Fruit fly (Drosophila melanogaster) whole organism, wandering third instar larva: Measurements from ENCODE around the gene cac.

Source experiments
- Abd-B ChIP-seq: fragments of >200 bp; optimal IDR thresholded peaks from 2 replicates; lab custom pipeline; 2017; ENCODE audit warnings: missing biosample characterization, missing genetic modification characterization
- CG32264 ChIP-seq: fragments of 200-800 bp; sonication (Bioruptor generic); optimal IDR thresholded peaks from 2 replicates; lab custom pipeline; 2016; ENCODE audit warnings: missing biosample characterization, missing genetic modification characterization
- CG9705 ChIP-seq: fragments of 200-800 bp; sonication (Bioruptor generic); optimal IDR thresholded peaks from 2 replicates; lab custom pipeline; 2018; ENCODE audit warnings: missing biosample characterization, mild to moderate bottlenecking, missing genetic modification characterization
- CrebA ChIP-seq: fragments of 200-800 bp; sonication (Bioruptor generic); optimal IDR thresholded peaks from 2 replicates; lab custom pipeline; 2016; ENCODE audit warnings: missing biosample characterization, mild to moderate bottlenecking, missing genetic modification characterization, borderline replicate concordance
- HLH106 ChIP-seq: fragments of 200-800 bp; optimal IDR thresholded peaks from 3 replicates; lab custom pipeline; 2019; ENCODE audit warnings: missing biosample characterization, mild to moderate bottlenecking, missing genetic modification characterization, moderate library complexity
- Hnf4 ChIP-seq: fragments of 200-800 bp; sonication (Bioruptor generic); optimal IDR thresholded peaks from 2 replicates; lab custom pipeline; 2016; ENCODE audit warnings: missing biosample characterization, mild to moderate bottlenecking, missing genetic modification characterization
- Hr83 ChIP-seq: fragments of 200-300 bp; sonication (Bioruptor generic); optimal IDR thresholded peaks from 2 replicates; lab custom pipeline; 2016; ENCODE audit warnings: missing biosample characterization, mild to moderate bottlenecking, missing genetic modification characterization, moderate library complexity; ENCODE audit not compliant: poor library complexity, severe bottlenecking
- Myc ChIP-seq: fragments of >200 bp; optimal IDR thresholded peaks from 2 replicates; lab custom pipeline; 2017
- OdsH ChIP-seq: fragments of 200-800 bp; sonication (Bioruptor generic); optimal IDR thresholded peaks from 2 replicates; lab custom pipeline; 2016; ENCODE audit warnings: missing biosample characterization, mild to moderate bottlenecking, missing genetic modification characterization
- Rel ChIP-seq, 2 experiments: fragments of 200-800 bp; sonication (Bioruptor generic) in 1 of 2; optimal IDR thresholded peaks; 2 replicates in 1 of 2; 3 replicates in 1 of 2; lab custom pipeline; 2016 to 2019; ENCODE audit warnings: mild to moderate bottlenecking in 2 of 2, missing biosample characterization in 2 of 2, missing genetic modification characterization in 2 of 2, moderate library complexity in 1 of 2
- Sp1 ChIP-seq: fragments of 200-800 bp; sonication (Bioruptor generic); optimal IDR thresholded peaks from 3 replicates; lab custom pipeline; 2019; ENCODE audit warnings: missing biosample characterization, mild to moderate bottlenecking, missing genetic modification characterization, moderate library complexity
- Vsx2 ChIP-seq: fragments of 200-300, 225-300 bp; sonication (Bioruptor generic); optimal IDR thresholded peaks from 2 replicates; lab custom pipeline; 2018; ENCODE audit warnings: missing biosample characterization, missing genetic modification characterization; ENCODE audit not compliant: partially characterized antibody
- br ChIP-seq: fragments of 200-800 bp; sonication (Bioruptor generic); optimal IDR thresholded peaks from 2 replicates; lab custom pipeline; 2016; ENCODE audit warnings: missing biosample characterization, missing genetic modification characterization
- brk ChIP-seq: fragments of 200-800 bp; sonication (Bioruptor generic); optimal IDR thresholded peaks from 2 replicates; lab custom pipeline; 2016; ENCODE audit warnings: missing biosample characterization, mild to moderate bottlenecking, missing genetic modification characterization
- dl ChIP-seq, 2 experiments: fragments of 175-275, 200-275 bp in 1 of 2; fragments of 200-275 bp in 1 of 2; sonication (Bioruptor generic); optimal IDR thresholded peaks; lab custom pipeline; 2018; ENCODE audit warnings: mild to moderate bottlenecking in 2 of 2, missing biosample characterization in 2 of 2, missing genetic modification characterization in 2 of 2, moderate library complexity in 2 of 2; ENCODE audit not compliant: partially characterized antibody in 2 of 2, insufficient read depth in 1 of 2
- dmrt93B ChIP-seq: fragments of 200-800 bp; sonication (Bioruptor generic); optimal IDR thresholded peaks from 2 replicates; lab custom pipeline; 2018; ENCODE audit warnings: missing biosample characterization, mild to moderate bottlenecking, missing genetic modification characterization
- dsf ChIP-seq: sonication (Bioruptor generic); optimal IDR thresholded peaks from 2 replicates; lab custom pipeline; 2016; ENCODE audit warnings: missing biosample characterization, missing genetic modification characterization, borderline replicate concordance
- ey ChIP-seq: fragments of 200-800 bp; sonication (Bioruptor generic); optimal IDR thresholded peaks from 2 replicates; lab custom pipeline; 2016; ENCODE audit warnings: missing biosample characterization, missing genetic modification characterization
- foxo ChIP-seq, 2 experiments: fragments of 200-800 bp; sonication (Bioruptor generic); optimal IDR thresholded peaks; 2 replicates in 1 of 2; 3 replicates in 1 of 2; lab custom pipeline; 2016 to 2017; ENCODE audit warnings: missing biosample characterization in 2 of 2, missing genetic modification characterization in 2 of 2
- fru ChIP-seq: fragments of 200-800 bp; sonication (Bioruptor generic); optimal IDR thresholded peaks from 3 replicates; lab custom pipeline; 2016; ENCODE audit warnings: missing biosample characterization, mild to moderate bottlenecking, missing genetic modification characterization
- h ChIP-seq: fragments of 200-800 bp; sonication (Bioruptor generic); optimal IDR thresholded peaks from 3 replicates; lab custom pipeline; 2016; ENCODE audit warnings: missing biosample characterization, mild to moderate bottlenecking, missing genetic modification characterization
- lola ChIP-seq: fragments of >200 bp; optimal IDR thresholded peaks from 2 replicates; lab custom pipeline; 2017; ENCODE audit warnings: missing biosample characterization, missing genetic modification characterization
- pan ChIP-seq: fragments of >200 bp; optimal IDR thresholded peaks from 2 replicates; lab custom pipeline; 2017
- psq ChIP-seq: fragments of 200-800 bp; sonication (Bioruptor generic); optimal IDR thresholded peaks from 3 replicates; lab custom pipeline; 2017; ENCODE audit warnings: missing biosample characterization, mild to moderate bottlenecking, missing genetic modification characterization, moderate library complexity
- rgr ChIP-seq: fragments of 200-800 bp; sonication (Bioruptor generic); optimal IDR thresholded peaks from 3 replicates; lab custom pipeline; 2016; ENCODE audit warnings: missing biosample characterization, mild to moderate bottlenecking, missing genetic modification characterization
- sage ChIP-seq: fragments of 200-800 bp; sonication (Bioruptor generic); optimal IDR thresholded peaks from 2 replicates; lab custom pipeline; 2016; ENCODE audit warnings: missing biosample characterization, mild to moderate bottlenecking, missing genetic modification characterization
- sv ChIP-seq: fragments of 200-800 bp; sonication (Bioruptor generic); optimal IDR thresholded peaks from 3 replicates; lab custom pipeline; 2016; ENCODE audit warnings: missing biosample characterization, missing genetic modification characterization
- tai ChIP-seq: sonication (Bioruptor generic); optimal IDR thresholded peaks from 2 replicates; lab custom pipeline; 2016; ENCODE audit warnings: missing biosample characterization, missing genetic modification characterization
- usp ChIP-seq: fragments of >200 bp; optimal IDR thresholded peaks from 2 replicates; lab custom pipeline; 2017; ENCODE audit warnings: missing biosample characterization, missing genetic modification characterization
- woc ChIP-seq: sonication (Bioruptor generic); optimal IDR thresholded peaks from 2 replicates; lab custom pipeline; 2016; ENCODE audit warnings: missing biosample characterization, mild to moderate bottlenecking, missing genetic modification characterization

The cac gene

dm6 chrX:12004395-12004768 lies 19.5 kb upstream of the cac start:
- TF ChIP-seq fru (GFP tag; lab: Kevin White, UChicago) = peak; percentile 7
- no peak for TF ChIP-seq brk (GFP tag; lab: Kevin White, UChicago)
- TF ChIP-seq foxo (GFP tag; optimal IDR thresholded peaks at IDR 0.05; lab: Kevin White, UChicago) = peak in 1 of 2 experiments; percentile 54
- no peak for TF ChIP-seq CrebA (GFP tag; lab: Kevin White, UChicago)
- no peak for TF ChIP-seq CG9705 (GFP tag; lab: Kevin White, UChicago)
- TF ChIP-seq lola (GFP tag; lab: Kevin White, UChicago) = no peak
- no peak for TF ChIP-seq sage (GFP tag; lab: Kevin White, UChicago)
- TF ChIP-seq Rel (GFP tag; optimal IDR thresholded peaks at IDR 0.05; lab: Kevin White, UChicago) = no peak
- no peak for TF ChIP-seq Rel (tag; optimal IDR thresholded peaks at IDR 0.05; lab: Kevin White, UChicago)
- TF ChIP-seq OdsH (GFP tag; lab: Kevin White, UChicago) = peak; percentile 38
- TF ChIP-seq pan (lab: Kevin White, UChicago) = no peak
- peak; percentile 54 for TF ChIP-seq psq (GFP tag; lab: Kevin White, UChicago)
- TF ChIP-seq Sp1 (GFP tag; lab: Kevin White, UChicago) = peak; percentile 62
- peak; percentile 47 for TF ChIP-seq HLH106
- TF ChIP-seq dmrt93B (GFP tag; lab: Kevin White, UChicago) = peak; percentile 72
- TF ChIP-seq, all 38 proteins: peak for 7

dm6 chrX:12003437-12004394 lies 18.8 kb upstream of the cac start, which contains the start of gene fw:
Gene fw (minus strand): TSS chrX:12003914.
- TF ChIP-seq sv (peak; percentile 3), dmrt93B (GFP tag; lab: Kevin White, UChicago) (no peak), foxo (GFP tag; optimal IDR thresholded peaks at IDR 0.05; lab: Kevin White, UChicago) (peak; percentile 26 to 79), CG32264 (GFP tag; lab: Kevin White, UChicago) (peak; percentile 49), dl (GFP tag; optimal IDR thresholded peaks at IDR 0.05; lab: Kevin White, UChicago; ENCODE audit: insufficient read depth in 1 of 2, partially characterized antibody in 2 of 2) (no peak), tai (no peak), CrebA (GFP tag; lab: Kevin White, UChicago) (peak; percentile 6), h (GFP tag; lab: Kevin White, UChicago) (peak; percentile 88), br (GFP tag; lab: Kevin White, UChicago) (peak; percentile 87), usp (GFP tag; lab: Kevin White, UChicago) (no peak), Sp1 (GFP tag; lab: Kevin White, UChicago) (peak; percentile 70), Hnf4 (GFP tag; lab: Kevin White, UChicago) (peak; percentile 72), ey (GFP tag; lab: Kevin White, UChicago) (peak; percentile 90), CG9705 (GFP tag; lab: Kevin White, UChicago) (peak; percentile 4), fru (GFP tag; lab: Kevin White, UChicago) (peak; percentile 86), pan (lab: Kevin White, UChicago) (no peak), sage (GFP tag; lab: Kevin White, UChicago) (no peak), OdsH (GFP tag; lab: Kevin White, UChicago) (peak; percentile 69), rgr (peak; percentile 81), brk (GFP tag; lab: Kevin White, UChicago) (peak; percentile 30), woc (GFP tag; lab: Kevin White, UChicago) (peak; percentile 83), Vsx2 (GFP tag; lab: Kevin White, UChicago) (peak; percentile 69), Abd-B (no peak), Myc (lab: Kevin White, UChicago) (no peak), psq (GFP tag; lab: Kevin White, UChicago) (peak; percentile 62), HLH106 (peak; percentile 80), Rel (GFP tag; optimal IDR thresholded peaks at IDR 0.05; lab: Kevin White, UChicago) (no peak), Rel (tag; optimal IDR thresholded peaks at IDR 0.05; lab: Kevin White, UChicago) (peak; percentile 25)

- TF ChIP-seq ey (GFP tag; lab: Kevin White, UChicago) = no peak
- TF ChIP-seq rgr = no peak
- no peak for TF ChIP-seq usp (GFP tag; lab: Kevin White, UChicago)
- no peak for TF ChIP-seq Hr83
- TF ChIP-seq dsf = no peak
- TF ChIP-seq, all 38 proteins: peak for 0
These were observed 16.1 kb upstream of the cac start for dm6 chrX:12001005-12001404.
